Fruit fly (Drosophila melanogaster): Measurements from ENCODE around the gene Coq4.

The Coq4 gene

DNA sequence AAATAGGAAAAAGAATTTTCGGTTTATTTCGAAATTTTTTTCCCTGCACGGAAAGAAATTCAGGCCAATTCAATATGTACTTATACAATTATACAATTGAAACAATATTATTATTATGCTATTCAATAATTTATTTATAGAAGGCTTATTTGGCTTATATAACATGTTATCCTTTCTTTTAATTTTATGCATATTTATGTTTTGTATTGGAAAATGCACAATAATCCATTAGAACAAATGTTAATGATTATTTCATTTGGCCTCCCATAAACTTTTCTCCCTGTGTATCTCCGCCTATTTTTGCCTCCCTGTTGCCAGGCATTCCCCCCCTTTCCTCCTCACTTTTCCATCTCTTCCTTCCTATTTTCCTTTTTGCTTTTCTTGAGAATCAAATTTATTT lies 14.5 kb upstream of the Coq4 start (continued):
- TF ChIP-seq chm (GFP tag; IDR thresholded peaks at IDR 0.05) (no peak), GATAe (GFP tag; conservative IDR thresholded peaks at IDR 0.05) (no peak), CG31365 (tag; optimal IDR thresholded peaks at IDR 0.05) (no peak), CG17802 (tag; optimal IDR thresholded peaks at IDR 0.05) (no peak), trem (tag; optimal IDR thresholded peaks at IDR 0.05) (no peak), CG6791 (GFP tag; IDR thresholded peaks at IDR 0.05; ENCODE audit: partially characterized antibody) (no peak), CG12155 (GFP tag; optimal IDR thresholded peaks at IDR 0.05) (no peak), CG1603 (tag; optimal IDR thresholded peaks at IDR 0.05) (no peak), Mes4 (GFP tag; optimal IDR thresholded peaks at IDR 0.05) (no peak), Dbx (GFP tag; IDR thresholded peaks at IDR 0.05) (no peak), CG10654 (GFP tag; optimal IDR thresholded peaks at IDR 0.05) (no peak), tup (GFP tag; optimal IDR thresholded peaks at IDR 0.05) (no peak), CG11085 (GFP tag; IDR thresholded peaks at IDR 0.05) (no peak), Sry-δ (GFP tag; optimal IDR thresholded peaks at IDR 0.05) (no peak), CG12299 (tag; optimal IDR thresholded peaks at IDR 0.05) (no peak), BEAF-32 (GFP tag; optimal IDR thresholded peaks at IDR 0.05) (no peak), rib (GFP tag; IDR thresholded peaks at IDR 0.05) (no peak), schlank (tag; optimal IDR thresholded peaks at IDR 0.05) (no peak), Vsx1 (GFP tag; optimal IDR thresholded peaks at IDR 0.05) (no peak), CG4424 (GFP tag; optimal IDR thresholded peaks at IDR 0.05) (peak; percentile 17), CG2678 (tag; optimal IDR thresholded peaks at IDR 0.05) (peak; percentile 71), org-1 (GFP tag; optimal IDR thresholded peaks at IDR 0.05) (peak; percentile 18), ken (GFP tag; IDR thresholded peaks at IDR 0.05) (no peak), NFAT (GFP tag; IDR thresholded peaks at IDR 0.05) (no peak), CG1602 (GFP tag; optimal IDR thresholded peaks at IDR 0.05) (no peak), CG10147 (GFP tag; optimal IDR thresholded peaks at IDR 0.05) (no peak), CG11504 (tag; optimal IDR thresholded peaks at IDR 0.05) (peak; percentile 55), Sry-β (GFP tag; optimal IDR thresholded peaks at IDR 0.05) (no peak), CG18011 (GFP tag; optimal IDR thresholded peaks at IDR 0.05) (no peak), CG2889 (GFP tag; IDR thresholded peaks at IDR 0.05) (no peak), kay (GFP tag; optimal IDR thresholded peaks at IDR 0.05) (no peak), Hsf (GFP tag; optimal IDR thresholded peaks at IDR 0.05) (no peak), seq (GFP tag; IDR thresholded peaks at IDR 0.05) (0 out of 2 replicates have a peak, but pooled peaks have one; percentile 13), unc-4 (GFP tag; IDR thresholded peaks at IDR 0.05; ENCODE audit: partially characterized antibody) (no peak), Max (GFP tag; optimal IDR thresholded peaks at IDR 0.05) (no peak), phol (tag; optimal IDR thresholded peaks at IDR 0.05) (peak; percentile 17), Hr51 (GFP tag; optimal IDR thresholded peaks at IDR 0.05) (peak in 1 of 2 experiments; percentile 25), CG14050 (GFP tag; IDR thresholded peaks at IDR 0.05) (no peak), B-H2 (GFP tag; optimal IDR thresholded peaks at IDR 0.05) (no peak), CG3163 (GFP tag; optimal IDR thresholded peaks at IDR 0.05) (no peak), zf30C (GFP tag; optimal IDR thresholded peaks at IDR 0.05) (peak; percentile 1), CG8478 (optimal IDR thresholded peaks at IDR 0.05) (no peak), CG14667 (GFP tag; IDR thresholded peaks at IDR 0.05) (0 out of 2 replicates have a peak, but pooled peaks have one; percentile 4), HHEX (GFP tag; optimal IDR thresholded peaks at IDR 0.05) (peak; percentile 14), slou (GFP tag; optimal IDR thresholded peaks at IDR 0.05) (no peak), CG11456 (GFP tag; IDR thresholded peaks at IDR 0.05) (no peak), Aef1 (GFP tag; IDR thresholded peaks at IDR 0.05) (no peak), tx (GFP tag; optimal IDR thresholded peaks at IDR 0.05) (no peak), bab2 (GFP tag; optimal IDR thresholded peaks at IDR 0.05) (no peak), dmrt99B (tag; optimal IDR thresholded peaks at IDR 0.05) (peak; percentile 49), CG7839 (tag; optimal IDR thresholded peaks at IDR 0.05) (peak; percentile 58), fu2 (GFP tag; optimal IDR thresholded peaks at IDR 0.05) (no peak)
